Fruit fly (Drosophila melanogaster) Kc167 (cell line): ENCODE results near the gene Asator.

Experiments used
- h ChIP-seq: fragments of >200 bp; optimal IDR thresholded peaks from 3 replicates; lab custom pipeline; 2018; ENCODE audit warnings: missing external identifiers
- insv ChIP-seq: fragments of >200 bp; optimal IDR thresholded peaks from 3 replicates; lab custom pipeline; 2018; ENCODE audit warnings: missing external identifiers
- psq ChIP-seq: fragments of >200 bp; optimal IDR thresholded peaks from 2 replicates; lab custom pipeline; 2017; ENCODE audit warnings: missing external identifiers
- ttk ChIP-seq: sonication (Bioruptor generic); optimal IDR thresholded peaks from 2 replicates; lab custom pipeline; 2017; ENCODE audit warnings: missing external identifiers

DNA sequence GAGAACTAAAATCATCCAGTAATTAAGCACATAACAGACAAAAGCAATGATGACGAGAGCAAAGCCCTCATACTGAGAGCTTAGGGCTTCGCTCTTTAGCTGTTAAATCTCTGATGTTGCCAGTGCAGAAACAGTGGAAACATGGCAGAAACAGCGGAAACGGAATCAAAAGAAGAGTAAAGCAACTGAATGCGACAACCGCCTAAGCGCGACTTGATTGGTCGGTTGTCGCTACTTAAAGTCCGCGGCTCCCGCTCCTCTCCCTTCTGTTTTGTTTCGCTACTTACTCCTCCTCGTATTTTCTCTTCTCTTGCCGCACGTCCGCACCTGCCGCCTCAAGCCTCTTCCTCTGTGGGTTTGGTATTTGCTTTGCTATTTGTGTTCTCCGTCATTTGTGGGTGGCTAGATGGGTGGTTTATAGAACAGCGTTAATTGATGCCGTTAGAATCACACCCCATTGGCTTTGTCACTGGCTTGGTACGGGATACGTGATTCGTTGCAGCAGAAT is 16.4 kb upstream of the Asator start:
- no peak for TF ChIP-seq psq (lab: Kevin White, UChicago)
- TF ChIP-seq ttk (lab: Kevin White, UChicago): no peak
- TF ChIP-seq insv (lab: Kevin White, UChicago): no peak
- no peak for TF ChIP-seq h (lab: Kevin White, UChicago)
